Fruit fly (Drosophila melanogaster): ENCODE measurements around the gene Men-b.

Gene Men-b

DNA sequence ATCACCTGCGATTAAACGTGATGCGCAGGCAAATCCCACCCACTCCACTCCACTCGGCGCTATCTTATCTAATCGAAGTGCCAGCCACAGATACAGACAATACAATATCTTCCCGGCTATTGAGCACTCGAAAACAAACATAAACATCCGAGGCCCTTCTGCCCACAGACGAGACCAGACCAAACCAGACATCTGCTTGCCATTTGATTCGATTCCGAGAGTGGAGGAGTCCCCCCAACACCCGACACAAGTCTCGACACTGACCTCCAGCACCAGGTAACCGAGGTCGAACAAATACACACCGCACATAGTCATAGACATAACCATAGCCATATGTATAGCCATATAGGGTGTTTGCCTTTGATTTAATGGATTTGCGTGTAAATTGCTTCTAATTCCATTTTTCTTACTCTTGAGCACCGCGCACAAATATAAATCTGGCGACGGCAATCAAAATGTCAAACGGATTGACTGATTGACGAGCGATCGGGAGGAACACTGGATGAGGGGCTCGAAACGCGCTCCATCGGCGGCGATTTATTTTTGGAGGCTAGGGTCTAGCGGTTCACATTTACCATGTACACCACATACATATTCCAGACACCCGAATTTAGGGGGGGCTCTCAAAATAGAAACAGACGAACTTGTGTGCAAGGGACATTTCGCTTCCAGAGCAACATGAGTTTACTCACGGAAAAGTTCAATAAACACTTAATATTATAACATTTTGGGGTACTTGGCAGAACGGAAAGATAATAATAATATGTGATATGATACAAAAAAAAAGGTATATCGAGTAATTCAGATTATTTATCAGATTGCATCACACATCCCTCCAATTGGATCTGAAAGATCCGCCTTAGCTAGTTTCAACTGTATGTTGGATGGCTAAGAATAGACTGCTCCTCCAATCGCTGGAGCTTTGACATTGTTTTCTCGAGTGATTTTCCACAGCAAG, 2.4 kb upstream of the Men-b start (continued):
- no peak for TF ChIP-seq CG1602 (GFP tag; optimal IDR thresholded peaks at IDR 0.05)
- peak; percentile 92 for TF ChIP-seq grau (tag; optimal IDR thresholded peaks at IDR 0.05)
- peak; percentile 28 for TF ChIP-seq CoRest (tag; optimal IDR thresholded peaks at IDR 0.05)
- peak; percentile 11 for TF ChIP-seq CG13424 (tag; optimal IDR thresholded peaks at IDR 0.05)
- peak; percentile 91 for TF ChIP-seq CG8281 (tag; optimal IDR thresholded peaks at IDR 0.05)
- TF ChIP-seq trem (tag; optimal IDR thresholded peaks at IDR 0.05) = no peak
- no peak for TF ChIP-seq Bdp1 (GFP tag; optimal IDR thresholded peaks at IDR 0.05)
- no peak for TF ChIP-seq nom (GFP tag; optimal IDR thresholded peaks at IDR 0.05)
- TF ChIP-seq ac (GFP tag; optimal IDR thresholded peaks at IDR 0.05) = no peak
- no peak for TF ChIP-seq tap (tag; optimal IDR thresholded peaks at IDR 0.05)
- no peak for TF ChIP-seq vfl (GFP tag; optimal IDR thresholded peaks at IDR 0.05)
- TF ChIP-seq YL-1 (GFP tag; optimal IDR thresholded peaks at IDR 0.05) = no peak
- no peak for TF ChIP-seq Sry-δ (GFP tag; optimal IDR thresholded peaks at IDR 0.05)
- no peak for TF ChIP-seq CG4617 (GFP tag; optimal IDR thresholded peaks at IDR 0.05; ENCODE audit: borderline replicate concordance)
- TF ChIP-seq da (GFP tag; optimal IDR thresholded peaks at IDR 0.05) = peak; percentile 23
- no peak for TF ChIP-seq wek (GFP tag; optimal IDR thresholded peaks at IDR 0.05)
- TF ChIP-seq lola (GFP tag; optimal IDR thresholded peaks at IDR 0.05) = peak in 1 of 3 experiments; percentile 0
- no peak for TF ChIP-seq fd96Cb (tag; optimal IDR thresholded peaks at IDR 0.05)
- TF ChIP-seq sd (tag; optimal IDR thresholded peaks at IDR 0.05) = peak; percentile 56
- no peak for TF ChIP-seq pan (optimal IDR thresholded peaks at IDR 0.05)
- no peak for TF ChIP-seq pan (GFP tag; optimal IDR thresholded peaks at IDR 0.05 in 1 of 2, IDR thresholded peaks at IDR 0.05 in 1 of 2)
- TF ChIP-seq Atf-2 (GFP tag; optimal IDR thresholded peaks at IDR 0.05) = no peak
- TF ChIP-seq Xrp1 (GFP tag; IDR thresholded peaks at IDR 0.05) = no peak
- TF ChIP-seq CG10321 (GFP tag; IDR thresholded peaks at IDR 0.05) = no peak
- no peak for TF ChIP-seq CG17568 (GFP tag; optimal IDR thresholded peaks at IDR 0.05)
- peak; percentile 77 for TF ChIP-seq sens (GFP tag)
- no peak for TF ChIP-seq pb (GFP tag; optimal IDR thresholded peaks at IDR 0.05)
- no peak for TF ChIP-seq pros (GFP tag; optimal IDR thresholded peaks at IDR 0.05)
- no peak for TF ChIP-seq CG1603 (tag; optimal IDR thresholded peaks at IDR 0.05)
- TF ChIP-seq prd (optimal IDR thresholded peaks at IDR 0.05) = no peak
- no peak for TF ChIP-seq prd (GFP tag; IDR thresholded peaks at IDR 0.05)
- no peak for TF ChIP-seq CG11695 (GFP tag; IDR thresholded peaks at IDR 0.05)
- TF ChIP-seq Usf (GFP tag; optimal IDR thresholded peaks at IDR 0.05) = no peak
- no peak for TF ChIP-seq CG15514 (GFP tag; optimal IDR thresholded peaks at IDR 0.05)
- TF ChIP-seq CG16863 (GFP tag; optimal IDR thresholded peaks at IDR 0.05) = no peak
- no peak for TF ChIP-seq Camta (GFP tag; optimal IDR thresholded peaks at IDR 0.05)
- TF ChIP-seq Meics (GFP tag; optimal IDR thresholded peaks at IDR 0.05) = no peak
- TF ChIP-seq gsb (GFP tag; IDR thresholded peaks at IDR 0.05) = no peak
- no peak for TF ChIP-seq CG15601 (tag; optimal IDR thresholded peaks at IDR 0.05)
- no peak for TF ChIP-seq dm (GFP tag; optimal IDR thresholded peaks at IDR 0.05)
- peak; percentile 31 for TF ChIP-seq fd64A (GFP tag; optimal IDR thresholded peaks at IDR 0.05)
- TF ChIP-seq ci (GFP tag; IDR thresholded peaks at IDR 0.05) = no peak
- TF ChIP-seq CG14050 (GFP tag; IDR thresholded peaks at IDR 0.05) = no peak
- peak; percentile 9 for TF ChIP-seq CG7556 (GFP tag; optimal IDR thresholded peaks at IDR 0.05)
- no peak for TF ChIP-seq CG16815 (GFP tag; optimal IDR thresholded peaks at IDR 0.05)
- TF ChIP-seq nmo (GFP tag; optimal IDR thresholded peaks at IDR 0.05) = no peak
- TF ChIP-seq Spps (tag; optimal IDR thresholded peaks at IDR 0.05) = no peak
- TF ChIP-seq mam (GFP tag; optimal IDR thresholded peaks at IDR 0.05) = no peak
- TF ChIP-seq mirr (GFP tag; optimal IDR thresholded peaks at IDR 0.05) = peak; percentile 90

All from whole organism, embryonic.